Fruit fly (Drosophila melanogaster): ENCODE measurements around the gene CG42613.

CG42613 gene

dm6 chr3R:18928918-18929705 lies at the start of gene CG42613 (continued):
- TF ChIP-seq ase (GFP tag; IDR thresholded peaks at IDR 0.05) (peak; percentile 71), Sry-β (GFP tag; optimal IDR thresholded peaks at IDR 0.05) (peak; percentile 45), GATAe (GFP tag; conservative IDR thresholded peaks at IDR 0.05) (no peak), CG11398 (GFP tag; optimal IDR thresholded peaks at IDR 0.05) (peak; percentile 24), HmgD (GFP tag; optimal IDR thresholded peaks at IDR 0.05) (peak; percentile 52), Sin3A (optimal IDR thresholded peaks at IDR 0.05) (no peak), nerfin-2 (GFP tag; IDR thresholded peaks at IDR 0.05; ENCODE audit: partially characterized antibody) (no peak), NC2α (GFP tag; optimal IDR thresholded peaks at IDR 0.05) (peak; percentile 50), tx (GFP tag; optimal IDR thresholded peaks at IDR 0.05) (no peak), Oli (tag; optimal IDR thresholded peaks at IDR 0.05) (peak; percentile 38), stc (GFP tag; IDR thresholded peaks at IDR 0.05) (0 out of 2 replicates have a peak, but pooled peaks have one; percentile 38), Blimp-1 (GFP tag; optimal IDR thresholded peaks at IDR 0.05) (no peak), klu (GFP tag; IDR thresholded peaks at IDR 0.05) (peak; percentile 28; the same call in 1 of the 2 replicates), lov (optimal IDR thresholded peaks at IDR 0.05) (no peak), lov (GFP tag; IDR thresholded peaks at IDR 0.05) (peak; percentile 84; the same call in 2 of the 3 replicates), CG30431 (GFP tag; optimal IDR thresholded peaks at IDR 0.05) (peak; percentile 52), CG14710 (tag; optimal IDR thresholded peaks at IDR 0.05) (peak; percentile 71), E2f1 (GFP tag; IDR thresholded peaks at IDR 0.05) (peak; percentile 45), ind (GFP tag; optimal IDR thresholded peaks at IDR 0.05) (peak; percentile 31), CG8281 (tag; optimal IDR thresholded peaks at IDR 0.05) (no peak), CG2129 (GFP tag; IDR thresholded peaks at IDR 0.05; ENCODE audit: partially characterized antibody) (peak; percentile 46; the same call in 1 of the 2 replicates), Rfx (GFP tag; IDR thresholded peaks at IDR 0.05) (peak; percentile 73), Atf-2 (GFP tag; optimal IDR thresholded peaks at IDR 0.05) (no peak), fd96Cb (tag; optimal IDR thresholded peaks at IDR 0.05) (peak; percentile 54), az2 (GFP tag; optimal IDR thresholded peaks at IDR 0.05) (no peak), chm (GFP tag; IDR thresholded peaks at IDR 0.05) (peak; percentile 91), CG18476 (GFP tag; optimal IDR thresholded peaks at IDR 0.05) (no peak), ATbp (GFP tag; optimal IDR thresholded peaks at IDR 0.05) (peak; percentile 77), Sox100B (GFP tag; optimal IDR thresholded peaks at IDR 0.05) (peak; percentile 76), CG13424 (tag; optimal IDR thresholded peaks at IDR 0.05) (no peak), Hmr (GFP tag; optimal IDR thresholded peaks at IDR 0.05) (peak; percentile 71), CG2199 (GFP tag; IDR thresholded peaks at IDR 0.05) (no peak), CG14050 (GFP tag; IDR thresholded peaks at IDR 0.05) (peak; percentile 25; the same call in 1 of the 3 replicates), CG10147 (GFP tag; optimal IDR thresholded peaks at IDR 0.05) (peak; percentile 15), CG9932 (GFP tag; IDR thresholded peaks at IDR 0.05) (peak; percentile 62), Sox102F (GFP tag; optimal IDR thresholded peaks at IDR 0.05) (peak; percentile 17), ara (GFP tag; IDR thresholded peaks at IDR 0.05) (peak; percentile 73), Trl (optimal IDR thresholded peaks at IDR 0.05) (peak; percentile 21 to 36), Trl (GFP tag; optimal IDR thresholded peaks at IDR 0.05) (peak; percentile 79), CG2889 (GFP tag; IDR thresholded peaks at IDR 0.05) (0 out of 3 replicates have a peak, but pooled peaks have one; percentile 37), CG6791 (GFP tag; IDR thresholded peaks at IDR 0.05; ENCODE audit: partially characterized antibody) (peak; percentile 78), Rx (GFP tag; IDR thresholded peaks at IDR 0.05) (no peak), CG10321 (GFP tag; IDR thresholded peaks at IDR 0.05) (peak; percentile 60), Xbp1 (GFP tag; optimal IDR thresholded peaks at IDR 0.05) (peak; percentile 57), CG5953 (GFP tag; IDR thresholded peaks at IDR 0.05) (peak; percentile 54; the same call in 1 of the 2 replicates), Hr39 (optimal IDR thresholded peaks at IDR 0.05) (no peak), CG18599 (GFP tag; optimal IDR thresholded peaks at IDR 0.05) (peak; percentile 14), CG31441 (GFP tag; IDR thresholded peaks at IDR 0.05) (peak; percentile 68), Sry-δ (GFP tag; optimal IDR thresholded peaks at IDR 0.05) (peak; percentile 83), onecut (GFP tag; IDR thresholded peaks at IDR 0.05) (peak; percentile 66)
